Worm (Caenorhabditis elegans) whole organism, young adult: ENCODE results near the gene Y39A1A.21.

Source experiments
- B0035.1 ChIP-seq: sonication (generic microtip); optimal IDR thresholded peaks from 2 replicates; lab custom pipeline; 2016; ENCODE audit warnings: missing genetic modification characterization, mild to moderate bottlenecking, missing compliant biosample characterization, missing genotype, missing genetic modification reagents
- C17E4.6 ChIP-seq: fragments of 200-800 bp; sonication (Bioruptor generic); IDR thresholded peaks from 2 replicates; pipeline ENCODE4 v1.3.6; 2022; ENCODE audit warnings: missing genetic modification reagents, missing genetic modification characterization, missing compliant biosample characterization
- F23B12.7 ChIP-seq: sonication (generic microtip); optimal IDR thresholded peaks from 2 replicates; lab custom pipeline; 2017; ENCODE audit warnings: missing genetic modification characterization, mild to moderate bottlenecking, missing compliant biosample characterization, antibody characterized with exemption, moderate library complexity; ENCODE audit not compliant: insufficient read depth
- F49E8.2 ChIP-seq: sonication (generic microtip); optimal IDR thresholded peaks from 3 replicates; lab custom pipeline; 2017; ENCODE audit warnings: missing genetic modification characterization, mild to moderate bottlenecking, missing compliant biosample characterization, antibody characterized with exemption, moderate library complexity; ENCODE audit not compliant: insufficient read depth
- F57C9.4 ChIP-seq: sonication (generic microtip); optimal IDR thresholded peaks from 2 replicates; lab custom pipeline; 2017; ENCODE audit warnings: mild to moderate bottlenecking, missing genetic modification characterization, missing compliant biosample characterization
- T07F8.4 ChIP-seq: sonication (generic microtip); optimal IDR thresholded peaks from 2 replicates; lab custom pipeline; 2016; ENCODE audit warnings: mild to moderate bottlenecking, missing genetic modification characterization, moderate library complexity, missing compliant biosample characterization
- T26A5.8 ChIP-seq: sonication (generic microtip); optimal IDR thresholded peaks from 2 replicates; lab custom pipeline; 2016; ENCODE audit warnings: missing genetic modification characterization, missing compliant biosample characterization
- Y56A3A.18 ChIP-seq: fragments of 200-800 bp; sonication (Bioruptor generic); IDR thresholded peaks from 2 replicates; pipeline ENCODE4 v1.3.6; 2022; ENCODE audit warnings: missing genetic modification reagents, missing genetic modification characterization, missing compliant biosample characterization
- Y67H2A.10 ChIP-seq: fragments of 200-800 bp; sonication (Bioruptor generic); conservative IDR thresholded peaks from 2 replicates; pipeline ENCODE4 v1.3.6; 2022; ENCODE audit warnings: missing genetic modification reagents, missing genetic modification characterization, missing compliant biosample characterization
- Y79H2A.3 ChIP-seq: fragments of 200-800 bp; sonication (Bioruptor generic); conservative IDR thresholded peaks from 2 replicates; pipeline ENCODE4 v1.3.6; 2022; ENCODE audit warnings: missing genetic modification reagents, missing genetic modification characterization, missing compliant biosample characterization
- ama-1 ChIP-seq, 3 experiments: fragments of 150-350 bp in 1 of 3; sonication (generic microtip) in 2 of 3; optimal IDR thresholded peaks; 2 replicates each; lab custom pipeline; 2014 to 2018; ENCODE audit warnings: missing biosample characterization in 2 of 3, missing genetic modification characterization in 2 of 3, missing genetic modification reagents in 2 of 3
- aptf-2 ChIP-seq: fragments of 200-800 bp; sonication (Bioruptor generic); conservative IDR thresholded peaks from 2 replicates; pipeline ENCODE4 v1.3.6; 2022; ENCODE audit warnings: missing genetic modification reagents, missing genetic modification characterization, missing compliant biosample characterization
- atf-7 ChIP-seq: sonication (generic microtip); optimal IDR thresholded peaks from 2 replicates; lab custom pipeline; 2017; ENCODE audit warnings: mild to moderate bottlenecking, missing genetic modification characterization, missing compliant biosample characterization
- bed-2 ChIP-seq: fragments of 200-800 bp; sonication (Bioruptor generic); IDR thresholded peaks from 2 replicates; pipeline ENCODE4 v1.3.6; 2022; ENCODE audit warnings: missing genetic modification reagents, missing genetic modification characterization, missing compliant biosample characterization
- cebp-2 ChIP-seq: fragments of 200-800 bp; sonication (Bioruptor generic); IDR thresholded peaks from 2 replicates; pipeline ENCODE4 v1.3.6; 2022; ENCODE audit warnings: missing genetic modification characterization, missing compliant biosample characterization
- ceh-40 ChIP-seq: fragments of 200-800 bp; sonication (Bioruptor generic); IDR thresholded peaks from 2 replicates; pipeline ENCODE4 v1.3.6; 2022; ENCODE audit warnings: missing genetic modification characterization, missing compliant biosample characterization
- ceh-58 ChIP-seq: fragments of 200-800 bp; sonication (Bioruptor generic); IDR thresholded peaks from 2 replicates; pipeline ENCODE4 v1.3.6; 2022; ENCODE audit warnings: missing genetic modification characterization, missing compliant biosample characterization
- ceh-91 ChIP-seq: fragments of 200-800 bp; sonication (Bioruptor generic); IDR thresholded peaks from 2 replicates; pipeline ENCODE4 v1.3.6; 2022; ENCODE audit warnings: missing genetic modification reagents, missing genetic modification characterization, missing compliant biosample characterization
- dpff-1 ChIP-seq: sonication (generic microtip); optimal IDR thresholded peaks from 2 replicates; lab custom pipeline; 2017; ENCODE audit warnings: mild to moderate bottlenecking, missing genetic modification characterization, missing compliant biosample characterization
- efl-1 ChIP-seq: fragments of 150-350 bp; optimal IDR thresholded peaks from 2 replicates; lab custom pipeline; 2014; ENCODE audit warnings: missing biosample characterization, missing genetic modification reagents, missing genetic modification characterization
- egl-18 ChIP-seq: fragments of 200-800 bp; sonication (Bioruptor generic); IDR thresholded peaks from 2 replicates; pipeline ENCODE4 v1.3.6; 2022; ENCODE audit warnings: missing genetic modification reagents, missing genetic modification characterization, missing compliant biosample characterization
- hmg-1.2 ChIP-seq: fragments of 200-800 bp; sonication (Bioruptor generic); IDR thresholded peaks from 2 replicates; pipeline ENCODE4 v1.3.6; 2022; ENCODE audit warnings: missing genetic modification reagents, missing genetic modification characterization, missing compliant biosample characterization
- lin-40 ChIP-seq: sonication (generic microtip); optimal IDR thresholded peaks from 2 replicates; lab custom pipeline; 2016; ENCODE audit warnings: missing genetic modification characterization, mild to moderate bottlenecking, missing compliant biosample characterization, missing genotype, missing genetic modification reagents
- lin-54 ChIP-seq: fragments of 200-800 bp; sonication (Bioruptor generic); optimal IDR thresholded peaks from 2 replicates; lab custom pipeline; 2018; ENCODE audit warnings: mild to moderate bottlenecking, missing genetic modification characterization, missing compliant biosample characterization
- lsl-1 ChIP-seq: fragments of 200-800 bp; sonication (Bioruptor generic); optimal IDR thresholded peaks from 2 replicates; lab custom pipeline; 2018; ENCODE audit warnings: mild to moderate bottlenecking, missing genetic modification characterization, moderate library complexity, missing compliant biosample characterization
- lsy-27 ChIP-seq: sonication (generic microtip); optimal IDR thresholded peaks from 2 replicates; lab custom pipeline; 2017; ENCODE audit warnings: missing genetic modification characterization, mild to moderate bottlenecking, missing compliant biosample characterization, antibody characterized with exemption, missing genotype, borderline replicate concordance; ENCODE audit not compliant: insufficient read depth
- madf-8 ChIP-seq: fragments of 200-800 bp; sonication (Bioruptor generic); conservative IDR thresholded peaks from 2 replicates; pipeline ENCODE4 v1.3.6; 2022; ENCODE audit warnings: missing genetic modification reagents, missing genetic modification characterization, missing compliant biosample characterization
- mcd-1 ChIP-seq: fragments of 200-800 bp; sonication (Bioruptor generic); IDR thresholded peaks from 2 replicates; pipeline ENCODE4 v1.3.6; 2022; ENCODE audit warnings: missing genetic modification reagents, missing genetic modification characterization, missing compliant biosample characterization
- mel-28 ChIP-seq: sonication (generic microtip); optimal IDR thresholded peaks from 2 replicates; lab custom pipeline; 2016; ENCODE audit warnings: borderline replicate concordance, mild to moderate bottlenecking, missing genetic modification characterization, missing compliant biosample characterization
- nhr-80 ChIP-seq: sonication (generic microtip); optimal IDR thresholded peaks from 2 replicates; lab custom pipeline; 2016; ENCODE audit warnings: missing genetic modification characterization, missing compliant biosample characterization
- nhr-90 ChIP-seq: sonication (generic microtip); optimal IDR thresholded peaks from 2 replicates; lab custom pipeline; 2016; ENCODE audit warnings: missing genotype, mild to moderate bottlenecking, missing genetic modification characterization, missing compliant biosample characterization
- pbrm-1 ChIP-seq: fragments of 200-800 bp; sonication (Bioruptor generic); IDR thresholded peaks from 2 replicates; pipeline ENCODE4 v1.3.6; 2022; ENCODE audit warnings: missing genetic modification reagents, missing genetic modification characterization, missing compliant biosample characterization
- snpc-3.4 ChIP-seq: sonication (generic microtip); optimal IDR thresholded peaks from 2 replicates; lab custom pipeline; 2017; ENCODE audit warnings: missing genetic modification characterization, mild to moderate bottlenecking, missing compliant biosample characterization, antibody characterized with exemption, moderate library complexity, missing genotype, missing genetic modification reagents
- snpc-4 ChIP-seq, 5 experiments: fragments of 150-350 bp in 1 of 5; sonication (generic microtip) in 4 of 5; optimal IDR thresholded peaks; 2 replicates each; lab custom pipeline; 2014 to 2018; ENCODE audit warnings: missing genetic modification characterization in 5 of 5, missing biosample characterization in 3 of 5, antibody characterized with exemption in 2 of 5, mild to moderate bottlenecking in 2 of 5, missing compliant biosample characterization in 2 of 5, missing genotype in 2 of 5, moderate library complexity in 2 of 5, missing genetic modification reagents in 1 of 5
- tbp1 ChIP-seq: fragments of 200-800 bp; sonication (Bioruptor generic); optimal IDR thresholded peaks from 2 replicates; lab custom pipeline; 2018; ENCODE audit warnings: mild to moderate bottlenecking, missing genetic modification characterization, missing compliant biosample characterization
- ztf-28 ChIP-seq: fragments of 200-800 bp; sonication (Bioruptor generic); IDR thresholded peaks from 2 replicates; pipeline ENCODE4 v1.3.6; 2022; ENCODE audit warnings: missing genetic modification reagents, missing genetic modification characterization, missing compliant biosample characterization
- ztf-6 ChIP-seq: fragments of 200-800 bp; sonication (Bioruptor generic); IDR thresholded peaks from 2 replicates; pipeline ENCODE4 v1.3.6; 2022; ENCODE audit warnings: missing genetic modification reagents, missing genetic modification characterization, missing compliant biosample characterization

Gene Y39A1A.21

ce11 chrIII:10704499-10704898, 2.3 kb downstream of the Y39A1A.21 start (continued):
- no peak for TF ChIP-seq F23B12.7 (tag; lab: Kevin White, UChicago)
- TF ChIP-seq mel-28: no peak
- no peak for TF ChIP-seq bed-2 (GFP tag; lab: Robert Waterston, UW)
- no peak for TF ChIP-seq T07F8.4 (tag; lab: Kevin White, UChicago)
- TF ChIP-seq ztf-6 (GFP tag; lab: Robert Waterston, UW): no peak
- TF ChIP-seq, all 124 proteins: peak for 0

ce11 chrIII:10703833-10704232, 3.0 kb downstream of the Y39A1A.21 start:
- TF ChIP-seq aptf-2 (no peak), nhr-90 (no peak), atf-7 (tag; lab: Kevin White, UChicago) (no peak), ztf-28 (GFP tag; lab: Robert Waterston, UW) (no peak), snpc-4 (GFP tag; optimal IDR thresholded peaks at IDR 0.05; lab: Kevin White, UChicago) (no peak), snpc-4 (tag; optimal IDR thresholded peaks at IDR 0.05; lab: Kevin White, UChicago) (no peak), lsy-27 (no peak), ceh-91 (no peak), ceh-58 (GFP tag; lab: Robert Waterston, UW) (no peak), Y56A3A.18 (no peak), pbrm-1 (GFP tag; lab: Robert Waterston, UW) (no peak), lin-54 (GFP tag; lab: Kevin White, UChicago) (no peak)

- TF ChIP-seq egl-18 (no peak), lsl-1 (GFP tag; lab: Kevin White, UChicago) (no peak), Y67H2A.10 (GFP tag; lab: Robert Waterston, UW) (no peak)
These were observed 4.0 kb downstream of the Y39A1A.21 start for ce11 chrIII:10702805-10703204.

ce11 chrIII:10700460-10700859, 6.4 kb downstream of the Y39A1A.21 start, which contains the start of gene Y39A1A.20:
TSS of gene Y39A1A.20 (minus strand) at chrIII:10700560.
- TF ChIP-seq F57C9.4 (tag; lab: Kevin White, UChicago): no peak
- TF ChIP-seq Y79H2A.3 (GFP tag; lab: Robert Waterston, UW): no peak
- no peak for TF ChIP-seq ceh-40 (GFP tag; lab: Robert Waterston, UW)
- no peak for TF ChIP-seq mel-28
- TF ChIP-seq lin-40 (tag; lab: Kevin White, UChicago): no peak
- TF ChIP-seq C17E4.6: no peak
- TF ChIP-seq B0035.1: no peak
- no peak for TF ChIP-seq tbp1 (GFP tag; lab: Kevin White, UChicago)
- TF ChIP-seq, all 124 proteins: peak for 0

- TF ChIP-seq hmg-1.2 (peak; percentile 69), madf-8 (no peak)
These were observed 12.5 kb downstream of the Y39A1A.21 start, which contains the start of the genes Y39A1A.18 and fmo-3 for ce11 chrIII:10694294-10694693. TSS of gene Y39A1A.18 (minus strand) at chrIII:10694485. TSS of gene fmo-3 (plus strand) at chrIII:10694681.

ce11 chrIII:10691019-10691418, 15.8 kb downstream of the Y39A1A.21 start, which contains the start of gene Y39A1A.17:
TSS of gene Y39A1A.17 (minus strand) at chrIII:10691119.
- no peak for TF ChIP-seq ztf-6 (GFP tag; lab: Robert Waterston, UW)
- TF ChIP-seq lsy-27: no peak

ce11 chrIII:10689057-10689456, 17.8 kb downstream of the Y39A1A.21 start, which contains the start of gene Y39A1A.31:
TSS of gene Y39A1A.31 (minus strand) at chrIII:10689157.
- TF ChIP-seq ama-1 (optimal IDR thresholded peaks at IDR 0.05; lab: Kevin White, UChicago) (no peak), ama-1 (GFP tag; optimal IDR thresholded peaks at IDR 0.05; lab: Kevin White, UChicago) (no peak), ceh-91 (no peak), mel-28 (no peak), T07F8.4 (tag; lab: Kevin White, UChicago) (no peak), tbp1 (GFP tag; lab: Kevin White, UChicago) (no peak), nhr-80 (tag; lab: Kevin White, UChicago) (no peak), cebp-2 (GFP tag; lab: Robert Waterston, UW) (no peak), F49E8.2 (tag; lab: Kevin White, UChicago) (no peak), snpc-3.4 (tag; lab: Kevin White, UChicago) (no peak), dpff-1 (tag; lab: Kevin White, UChicago) (no peak), T26A5.8 (tag; lab: Kevin White, UChicago) (no peak), ztf-6 (GFP tag; lab: Robert Waterston, UW) (no peak), ztf-28 (GFP tag; lab: Robert Waterston, UW) (no peak), B0035.1 (no peak), mcd-1 (GFP tag; lab: Robert Waterston, UW) (no peak), efl-1 (no peak)
